Worm (Caenorhabditis elegans) whole organism, young adult: ENCODE measurements around the gene Y105C5A.9.
A peak's percentile ranks its signal among the peaks of the same experiment; 100 is the strongest.

Source experiments
- D2030.7 ChIP-seq: fragments of 200-800 bp; sonication (Bioruptor generic); IDR thresholded peaks from 2 replicates; pipeline ENCODE4 v1.3.6; 2022; ENCODE audit warnings: missing genetic modification reagents, missing genetic modification characterization, missing compliant biosample characterization
- F10E7.11 ChIP-seq: sonication (generic microtip); optimal IDR thresholded peaks from 2 replicates; lab custom pipeline; 2017; ENCODE audit warnings: mild to moderate bottlenecking, missing genetic modification characterization, moderate library complexity, missing compliant biosample characterization
- F22D6.2 ChIP-seq: sonication (generic microtip); optimal IDR thresholded peaks from 2 replicates; lab custom pipeline; 2016; ENCODE audit warnings: mild to moderate bottlenecking, missing genetic modification characterization, missing compliant biosample characterization
- F57C9.4 ChIP-seq: sonication (generic microtip); optimal IDR thresholded peaks from 2 replicates; lab custom pipeline; 2017; ENCODE audit warnings: mild to moderate bottlenecking, missing genetic modification characterization, missing compliant biosample characterization
- T07F8.4 ChIP-seq: sonication (generic microtip); optimal IDR thresholded peaks from 2 replicates; lab custom pipeline; 2016; ENCODE audit warnings: mild to moderate bottlenecking, missing genetic modification characterization, moderate library complexity, missing compliant biosample characterization
- Y53G8AR.9 ChIP-seq: fragments of 200-800 bp; sonication (Bioruptor generic); conservative IDR thresholded peaks from 2 replicates; pipeline ENCODE4 v1.3.6; 2022; ENCODE audit warnings: missing genetic modification reagents, missing genetic modification characterization, missing compliant biosample characterization
- attf-5 ChIP-seq: fragments of 200-800 bp; sonication (Bioruptor generic); optimal IDR thresholded peaks from 2 replicates; lab custom pipeline; 2018; ENCODE audit warnings: mild to moderate bottlenecking, missing genetic modification characterization, missing compliant biosample characterization
- attf-6 ChIP-seq: fragments of 200-800 bp; sonication (Bioruptor generic); IDR thresholded peaks from 2 replicates; pipeline ENCODE4 v1.3.6; 2022; ENCODE audit warnings: missing genetic modification reagents, missing genetic modification characterization, missing compliant biosample characterization
- ceh-100 ChIP-seq: fragments of 200-800 bp; sonication (Bioruptor generic); IDR thresholded peaks from 2 replicates; pipeline ENCODE4 v1.3.6; 2022; ENCODE audit warnings: missing genetic modification reagents, missing genetic modification characterization, missing compliant biosample characterization
- ceh-91 ChIP-seq: fragments of 200-800 bp; sonication (Bioruptor generic); IDR thresholded peaks from 2 replicates; pipeline ENCODE4 v1.3.6; 2022; ENCODE audit warnings: missing genetic modification reagents, missing genetic modification characterization, missing compliant biosample characterization
- dpff-1 ChIP-seq: sonication (generic microtip); optimal IDR thresholded peaks from 2 replicates; lab custom pipeline; 2017; ENCODE audit warnings: mild to moderate bottlenecking, missing genetic modification characterization, missing compliant biosample characterization
- ekl-4 ChIP-seq: fragments of 200-800 bp; sonication (Bioruptor generic); IDR thresholded peaks from 2 replicates; pipeline ENCODE4 v1.3.6; 2022; ENCODE audit warnings: missing genetic modification reagents, missing genetic modification characterization, missing compliant biosample characterization
- hlh-26 ChIP-seq: fragments of 200-800 bp; sonication (Bioruptor generic); conservative IDR thresholded peaks from 2 replicates; pipeline ENCODE4 v1.3.6; 2022; ENCODE audit warnings: missing genetic modification reagents, missing genetic modification characterization, missing compliant biosample characterization
- hmg-1.2 ChIP-seq: fragments of 200-800 bp; sonication (Bioruptor generic); IDR thresholded peaks from 2 replicates; pipeline ENCODE4 v1.3.6; 2022; ENCODE audit warnings: missing genetic modification reagents, missing genetic modification characterization, missing compliant biosample characterization
- hmg-20 ChIP-seq: fragments of 200-800 bp; sonication (Bioruptor generic); IDR thresholded peaks from 2 replicates; pipeline ENCODE4 v1.3.6; 2022; ENCODE audit warnings: missing genetic modification reagents, missing genetic modification characterization, missing compliant biosample characterization
- hsf-1 ChIP-seq: fragments of 200-800 bp; sonication (Bioruptor generic); IDR thresholded peaks from 2 replicates; pipeline ENCODE4 v1.3.6; 2022; ENCODE audit warnings: missing genetic modification reagents, missing genetic modification characterization, missing compliant biosample characterization
- lsl-1 ChIP-seq: fragments of 200-800 bp; sonication (Bioruptor generic); optimal IDR thresholded peaks from 2 replicates; lab custom pipeline; 2018; ENCODE audit warnings: mild to moderate bottlenecking, missing genetic modification characterization, moderate library complexity, missing compliant biosample characterization
- madf-3 ChIP-seq: fragments of 200-800 bp; sonication (Bioruptor generic); IDR thresholded peaks from 2 replicates; pipeline ENCODE4 v1.3.6; 2022; ENCODE audit warnings: missing genetic modification reagents, missing genetic modification characterization, missing compliant biosample characterization
- madf-6 ChIP-seq: fragments of 200-800 bp; sonication (Bioruptor generic); IDR thresholded peaks from 2 replicates; pipeline ENCODE4 v1.3.6; 2022; ENCODE audit warnings: missing genetic modification reagents, missing genetic modification characterization, missing compliant biosample characterization
- mcd-1 ChIP-seq: fragments of 200-800 bp; sonication (Bioruptor generic); IDR thresholded peaks from 2 replicates; pipeline ENCODE4 v1.3.6; 2022; ENCODE audit warnings: missing genetic modification reagents, missing genetic modification characterization, missing compliant biosample characterization
- nfyb-1 ChIP-seq: fragments of 200-800 bp; sonication (Bioruptor generic); IDR thresholded peaks from 2 replicates; pipeline ENCODE4 v1.3.6; 2022; ENCODE audit warnings: missing genetic modification reagents, missing genetic modification characterization, missing compliant biosample characterization
- pbrm-1 ChIP-seq: fragments of 200-800 bp; sonication (Bioruptor generic); IDR thresholded peaks from 2 replicates; pipeline ENCODE4 v1.3.6; 2022; ENCODE audit warnings: missing genetic modification reagents, missing genetic modification characterization, missing compliant biosample characterization
- rcor-1 ChIP-seq: fragments of 200-800 bp; sonication (Bioruptor generic); IDR thresholded peaks from 2 replicates; pipeline ENCODE4 v1.3.6; 2022; ENCODE audit warnings: missing genetic modification reagents, missing genetic modification characterization, missing compliant biosample characterization
- repo-1 ChIP-seq: sonication (generic microtip); optimal IDR thresholded peaks from 2 replicates; lab custom pipeline; 2017; ENCODE audit warnings: mild to moderate bottlenecking, missing genetic modification characterization, missing compliant biosample characterization
- snpc-1.1 ChIP-seq: sonication (generic microtip); optimal IDR thresholded peaks from 2 replicates; lab custom pipeline; 2017; ENCODE audit warnings: missing genetic modification characterization, mild to moderate bottlenecking, missing compliant biosample characterization, antibody characterized with exemption, moderate library complexity, missing genotype, missing genetic modification reagents; ENCODE audit not compliant: insufficient read depth
- snpc-1.3 ChIP-seq: sonication (generic microtip); optimal IDR thresholded peaks from 2 replicates; lab custom pipeline; 2017; ENCODE audit warnings: missing genetic modification characterization, mild to moderate bottlenecking, missing compliant biosample characterization, antibody characterized with exemption, moderate library complexity, missing genotype, missing genetic modification reagents; ENCODE audit not compliant: insufficient read depth
- snpc-3.4 ChIP-seq: sonication (generic microtip); optimal IDR thresholded peaks from 2 replicates; lab custom pipeline; 2017; ENCODE audit warnings: missing genetic modification characterization, mild to moderate bottlenecking, missing compliant biosample characterization, antibody characterized with exemption, moderate library complexity, missing genotype, missing genetic modification reagents
- snpc-4 ChIP-seq, 5 experiments: fragments of 150-350 bp in 1 of 5; sonication (generic microtip) in 4 of 5; optimal IDR thresholded peaks; 2 replicates each; lab custom pipeline; 2014 to 2018; ENCODE audit warnings: missing genetic modification characterization in 5 of 5, missing biosample characterization in 3 of 5, antibody characterized with exemption in 2 of 5, mild to moderate bottlenecking in 2 of 5, missing compliant biosample characterization in 2 of 5, missing genotype in 2 of 5, moderate library complexity in 2 of 5, missing genetic modification reagents in 1 of 5
- sptf-2 ChIP-seq: fragments of 200-800 bp; sonication (Bioruptor generic); optimal IDR thresholded peaks from 2 replicates; lab custom pipeline; 2018; ENCODE audit warnings: mild to moderate bottlenecking, missing genetic modification characterization, missing compliant biosample characterization
- tbp1 ChIP-seq: fragments of 200-800 bp; sonication (Bioruptor generic); optimal IDR thresholded peaks from 2 replicates; lab custom pipeline; 2018; ENCODE audit warnings: mild to moderate bottlenecking, missing genetic modification characterization, missing compliant biosample characterization
- ztf-18 ChIP-seq: sonication (generic microtip); optimal IDR thresholded peaks from 2 replicates; lab custom pipeline; 2016; ENCODE audit warnings: missing genotype, mild to moderate bottlenecking, missing genetic modification characterization, missing compliant biosample characterization
- ztf-26 ChIP-seq: sonication (generic microtip); optimal IDR thresholded peaks from 2 replicates; lab custom pipeline; 2017; ENCODE audit warnings: missing genetic modification characterization, missing compliant biosample characterization

Y105C5A.9 gene

DNA sequence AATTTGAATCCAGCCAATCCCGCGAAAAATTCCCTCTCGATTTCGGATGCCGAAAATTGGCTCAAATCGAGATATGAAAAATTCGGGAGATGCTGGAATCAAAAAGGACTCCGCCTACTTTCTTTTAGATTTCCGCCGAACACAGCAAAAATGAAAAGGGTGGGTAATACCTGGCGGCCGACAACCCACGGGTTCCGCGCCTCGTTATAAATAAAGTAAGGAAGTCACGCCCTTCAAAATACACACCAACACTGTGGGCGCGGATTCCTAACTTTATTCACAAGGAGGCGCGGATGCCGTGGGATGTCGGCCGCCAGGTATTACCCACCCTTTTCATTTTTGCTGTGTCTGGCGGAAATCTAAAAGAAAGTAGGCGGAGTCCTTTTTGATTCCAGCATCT, 17.9 kb downstream of the Y105C5A.9 start:
- TF ChIP-seq snpc-3.4 (tag; lab: Kevin White, UChicago): peak; percentile 9
- TF ChIP-seq Y53G8AR.9 (GFP tag; lab: Robert Waterston, UW): 0 out of 2 replicates have a peak, but pooled peaks have one; percentile 34
- TF ChIP-seq hsf-1: peak; percentile 83
- peak; percentile 82 for TF ChIP-seq rcor-1 (GFP tag; lab: Robert Waterston, UW)
- TF ChIP-seq attf-6 (GFP tag; lab: Robert Waterston, UW): peak; percentile 100
- peak; percentile 49 for TF ChIP-seq tbp1
- TF ChIP-seq hmg-1.2: peak; percentile 64
- peak; percentile 27 for TF ChIP-seq ztf-18 (tag; lab: Kevin White, UChicago)
- peak; percentile 92 for TF ChIP-seq pbrm-1 (GFP tag; lab: Robert Waterston, UW)
- peak; percentile 6 for TF ChIP-seq lsl-1 (GFP tag; lab: Kevin White, UChicago)
- TF ChIP-seq snpc-1.1: peak; percentile 83
- 0 out of 2 replicates have a peak, but pooled peaks have one; percentile 53 for TF ChIP-seq madf-3
- peak; percentile 62 for TF ChIP-seq madf-6
- peak; percentile 31; the same call in 1 of the 2 replicates for TF ChIP-seq ceh-100 (GFP tag; lab: Robert Waterston, UW)
- peak; percentile 92 for TF ChIP-seq snpc-4 (GFP tag; optimal IDR thresholded peaks at IDR 0.05; lab: Kevin White, UChicago)
- peak; percentile 89 to 98 (median 93) for TF ChIP-seq snpc-4 (tag; optimal IDR thresholded peaks at IDR 0.05; lab: Kevin White, UChicago)
- TF ChIP-seq snpc-1.3 (tag; lab: Kevin White, UChicago): peak; percentile 61
- TF ChIP-seq ekl-4 (GFP tag; lab: Robert Waterston, UW): peak; percentile 16; the same call in 1 of the 2 replicates
- TF ChIP-seq mcd-1 (GFP tag; lab: Robert Waterston, UW): peak; percentile 46; the same call in 1 of the 2 replicates
- TF ChIP-seq D2030.7 (GFP tag; lab: Robert Waterston, UW): peak; percentile 71

DNA sequence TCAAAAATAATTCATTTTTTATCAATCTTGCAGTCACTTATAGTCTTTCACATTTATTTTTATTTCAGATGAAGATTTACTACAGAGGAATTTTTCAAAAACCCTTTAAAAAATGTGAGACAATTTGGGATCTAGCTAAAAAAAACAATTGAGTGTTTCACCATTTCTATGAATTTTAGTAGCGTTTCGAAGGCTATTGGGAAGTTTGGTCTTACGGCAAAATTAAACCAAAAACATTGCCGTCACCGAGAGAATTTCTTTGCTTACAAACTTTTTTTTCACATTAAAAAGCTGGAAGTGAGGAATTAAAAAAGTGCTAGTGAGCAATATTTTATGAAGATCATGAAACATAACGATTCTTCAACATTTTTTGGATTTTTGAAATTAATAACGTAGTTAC, 27.1 kb downstream of the Y105C5A.9 start:
- TF ChIP-seq snpc-4 (GFP tag; optimal IDR thresholded peaks at IDR 0.05; lab: Kevin White, UChicago) (no peak), snpc-4 (tag; optimal IDR thresholded peaks at IDR 0.05; lab: Kevin White, UChicago) (peak in 1 of 4 experiments; percentile 30), Y53G8AR.9 (GFP tag; lab: Robert Waterston, UW) (no peak), hmg-1.2 (no peak), hmg-20 (GFP tag; lab: Robert Waterston, UW) (no peak), pbrm-1 (GFP tag; lab: Robert Waterston, UW) (no peak), hlh-26 (GFP tag; lab: Robert Waterston, UW) (no peak), F57C9.4 (no peak), repo-1 (tag; lab: Kevin White, UChicago) (no peak), F10E7.11 (tag; lab: Kevin White, UChicago) (no peak), ceh-91 (GFP tag; lab: Robert Waterston, UW) (no peak), sptf-2 (GFP tag; lab: Kevin White, UChicago) (no peak), T07F8.4 (no peak), F22D6.2 (tag; lab: Kevin White, UChicago) (no peak), attf-6 (GFP tag; lab: Robert Waterston, UW) (peak; percentile 72), nfyb-1 (GFP tag; lab: Robert Waterston, UW) (no peak), dpff-1 (tag; lab: Kevin White, UChicago) (no peak)
- TF ChIP-seq, all 124 proteins: peak for 2

DNA sequence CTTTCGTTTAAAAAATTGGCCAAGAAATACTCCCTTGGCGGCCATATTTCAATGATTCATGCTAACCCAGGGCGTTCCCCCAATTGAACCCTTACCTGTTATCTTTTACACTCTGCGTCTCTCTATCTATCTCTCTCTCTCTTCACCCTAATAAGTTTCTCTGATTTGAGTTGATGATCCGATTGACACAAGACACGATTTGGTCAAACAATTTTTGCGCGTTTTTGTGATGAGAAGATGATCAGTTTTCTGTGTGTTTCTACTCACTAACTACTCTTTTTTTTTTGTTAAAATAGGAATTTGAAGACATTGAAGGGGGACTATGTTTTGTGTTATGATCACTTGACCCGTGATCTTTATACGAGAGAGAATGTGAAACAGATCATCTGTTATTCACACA, 41.7 kb downstream of the Y105C5A.9 start:
- TF ChIP-seq attf-5 (no peak), ztf-26 (tag; lab: Kevin White, UChicago) (peak; percentile 45)
- TF ChIP-seq, all 124 proteins: peak for 1

DNA sequence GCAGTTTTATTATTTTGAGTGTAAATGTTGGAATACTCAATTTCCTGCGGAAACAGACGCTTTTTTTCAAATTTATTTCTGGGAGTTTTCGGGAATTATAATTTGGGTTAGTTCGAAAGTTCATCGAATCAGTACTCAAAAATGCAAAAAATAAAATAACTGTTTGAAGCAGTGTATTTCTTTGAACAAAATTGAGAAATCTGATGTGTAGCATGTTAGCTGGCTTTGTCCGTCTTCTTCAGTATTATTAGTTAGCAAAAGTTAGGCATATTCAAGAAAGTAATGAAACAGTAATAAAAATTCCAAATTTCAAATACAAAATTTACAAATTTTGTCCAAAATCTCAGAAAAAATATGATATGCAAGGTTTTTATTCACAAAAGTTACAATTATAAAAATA, 45.7 kb downstream of the Y105C5A.9 start:
- TF ChIP-seq attf-6 (GFP tag; lab: Robert Waterston, UW): peak; percentile 90
